Worm (Caenorhabditis elegans): ENCODE results near the gene F49C12.1.
A peak's percentile ranks its signal among the peaks of the same experiment; 100 is the strongest.
"Not testable (repeated sequence)": the region's sequence is repeated elsewhere in the genome, so short reads cannot be mapped to it uniquely, and the experiment has no call there.

The F49C12.1 gene

DNA sequence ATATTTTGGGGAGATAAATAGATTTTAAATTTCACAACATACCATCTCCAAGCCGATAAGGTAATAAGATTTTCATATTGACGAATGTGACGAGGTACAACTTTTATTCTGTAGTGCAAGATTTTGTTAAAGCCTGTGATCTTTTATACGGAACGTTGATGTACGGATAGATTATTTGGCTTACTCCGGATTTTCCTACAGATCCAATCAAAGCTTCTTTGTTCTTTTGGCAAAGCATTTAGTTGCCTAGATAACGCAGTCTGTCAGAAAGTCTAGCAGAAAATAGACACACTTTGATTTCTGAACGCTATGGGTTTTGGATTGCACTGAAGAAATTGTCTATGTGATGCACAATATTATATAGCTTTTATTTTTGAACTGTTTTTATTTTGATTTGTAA lies 3.0 kb upstream of the F49C12.1 start, which contains the start of gene F49C12.2:
Gene F49C12.2 (minus strand): TSS at position 101 of the 400 bp plus-strand sequence.
- TF ChIP-seq ets-7 (tag; optimal IDR thresholded peaks at IDR 0.05) = no peak

DNA sequence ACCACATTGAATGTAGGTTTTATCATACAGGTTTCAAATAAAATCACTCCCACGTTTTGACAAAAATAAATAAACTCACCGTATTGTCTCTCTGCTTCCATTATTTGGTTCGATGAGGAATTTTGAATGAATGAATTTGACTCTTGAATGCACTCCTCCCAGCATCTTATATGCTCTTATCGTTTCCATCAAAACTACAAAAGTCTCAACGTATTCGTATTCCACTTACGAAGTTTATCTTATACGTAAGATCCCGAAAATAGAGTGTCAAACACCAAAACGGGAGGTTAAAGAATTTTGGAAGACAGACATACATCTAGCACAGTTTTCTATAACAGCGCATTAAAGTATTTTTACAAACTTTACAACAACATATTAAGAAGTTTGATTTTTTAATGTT lies 2.3 kb downstream of the F49C12.1 start, which contains the start of gene nhr-264:
Gene nhr-264 (minus strand): TSS at position 101 of the 400 bp plus-strand sequence.
- not testable (repeated sequence) for TF ChIP-seq sea-1 (GFP tag; conservative IDR thresholded peaks at IDR 0.05); aly-1 (tag; optimal IDR thresholded peaks at IDR 0.05); F13C5.2 (tag; optimal IDR thresholded peaks at IDR 0.05)

DNA sequence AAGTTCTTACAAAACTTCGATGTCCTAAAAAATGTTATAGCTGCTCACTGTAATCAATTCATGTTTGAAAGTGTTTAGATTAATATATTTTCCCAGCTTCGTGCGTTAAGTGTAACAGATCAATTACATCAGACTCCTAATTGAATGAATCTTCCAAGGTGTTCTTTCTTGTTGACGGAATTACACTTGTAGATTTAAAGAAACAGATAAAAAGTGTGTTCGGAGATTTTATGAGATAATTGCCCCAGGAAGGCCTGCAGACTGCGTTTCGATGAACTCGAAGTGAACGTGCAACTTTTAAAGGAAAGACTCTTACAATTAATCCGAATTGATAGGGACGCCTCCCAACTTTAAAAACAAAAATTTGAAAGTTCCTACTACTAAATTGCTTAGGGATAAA lies 6.5 kb downstream of the F49C12.1 start:
- TF ChIP-seq tbx-11 (GFP tag; IDR thresholded peaks at IDR 0.05) (no peak), F13C5.2 (tag; optimal IDR thresholded peaks at IDR 0.05) (no peak), tbx-37 (GFP tag; conservative IDR thresholded peaks at IDR 0.05) (no peak), B0310.2 (tag; optimal IDR thresholded peaks at IDR 0.05) (no peak), ceh-36 (tag; optimal IDR thresholded peaks at IDR 0.05) (no peak), ets-7 (tag; optimal IDR thresholded peaks at IDR 0.05) (no peak), aly-1 (tag; optimal IDR thresholded peaks at IDR 0.05) (no peak), ama-1 (optimal IDR thresholded peaks at IDR 0.05) (no peak), pes-1 (GFP tag; IDR thresholded peaks at IDR 0.05) (no peak), hnd-1 (tag; optimal IDR thresholded peaks at IDR 0.05) (no peak), scrt-1 (GFP tag; IDR thresholded peaks at IDR 0.05) (no peak)

DNA sequence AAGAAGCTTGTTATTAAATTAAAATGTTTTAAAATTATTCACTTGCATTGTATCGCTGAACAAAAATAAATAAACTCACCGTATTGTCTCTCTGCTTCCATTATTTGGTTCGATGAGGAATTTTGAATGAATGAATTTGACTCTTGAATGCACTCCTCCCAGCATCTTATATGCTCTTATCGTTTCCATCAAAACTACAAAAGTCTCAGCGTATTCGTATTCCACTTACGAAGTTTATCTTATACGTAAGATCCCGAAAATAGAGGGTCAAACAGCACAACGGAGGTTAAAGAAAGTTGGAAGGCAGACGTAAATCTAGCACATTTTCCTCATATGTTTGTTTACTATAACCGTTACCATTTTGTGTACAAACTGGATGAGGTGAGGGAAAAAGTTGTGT lies 9.8 kb downstream of the F49C12.1 start, which contains the start of gene nhr-267:
Gene nhr-267 (minus strand): TSS at position 101 of the 400 bp plus-strand sequence.
- not testable (repeated sequence) for TF ChIP-seq flt-1 (GFP tag; IDR thresholded peaks at IDR 0.05); ceh-13 (GFP tag; optimal IDR thresholded peaks at IDR 0.05); hmg-4 (GFP tag; optimal IDR thresholded peaks at IDR 0.05)

DNA sequence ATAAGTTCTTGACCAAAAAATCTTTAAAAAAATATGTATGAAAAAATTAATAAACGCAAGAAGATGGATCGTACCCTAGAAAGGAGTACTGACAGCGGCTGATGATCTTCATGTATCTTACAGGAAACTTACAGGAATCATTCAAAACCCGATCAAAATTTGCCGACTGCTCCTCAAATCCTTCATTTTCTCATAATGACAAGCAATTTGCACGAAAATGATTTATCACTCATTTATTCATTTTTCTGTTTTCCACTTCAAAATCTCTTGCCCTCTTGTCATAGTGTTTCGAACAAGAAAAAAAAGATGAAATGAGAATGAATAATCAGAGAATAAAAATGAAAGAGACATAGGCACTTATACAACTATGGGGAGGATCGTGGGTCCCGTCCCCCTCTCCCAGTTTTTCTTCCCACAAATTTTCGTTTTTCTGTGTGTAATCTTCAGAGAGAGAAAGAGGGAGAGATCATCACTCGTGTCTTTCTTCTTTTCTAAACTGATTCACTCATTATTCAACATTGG lies 22.1 kb downstream of the F49C12.1 start, which contains the start of gene nmy-3:
Gene nmy-3 (plus strand): TSS at position 472 of the 522 bp plus-strand sequence.
- TF ChIP-seq hmg-4 (GFP tag; optimal IDR thresholded peaks at IDR 0.05) (no peak), hmbx-1 (tag; optimal IDR thresholded peaks at IDR 0.05) (no peak), hnd-1 (tag; optimal IDR thresholded peaks at IDR 0.05) (no peak), pes-1 (GFP tag; IDR thresholded peaks at IDR 0.05) (no peak), ets-7 (tag; optimal IDR thresholded peaks at IDR 0.05) (no peak), ama-1 (optimal IDR thresholded peaks at IDR 0.05) (no peak), tbx-37 (GFP tag; conservative IDR thresholded peaks at IDR 0.05) (no peak), F13C5.2 (tag; optimal IDR thresholded peaks at IDR 0.05) (no peak), B0310.2 (tag; optimal IDR thresholded peaks at IDR 0.05) (no peak), tbx-11 (GFP tag; IDR thresholded peaks at IDR 0.05) (no peak), tra-4 (tag; optimal IDR thresholded peaks at IDR 0.05) (no peak), ceh-13 (GFP tag; optimal IDR thresholded peaks at IDR 0.05) (no peak), aly-1 (tag; optimal IDR thresholded peaks at IDR 0.05) (no peak), sea-1 (GFP tag; conservative IDR thresholded peaks at IDR 0.05) (no peak), ceh-36 (tag; optimal IDR thresholded peaks at IDR 0.05) (no peak), scrt-1 (GFP tag; IDR thresholded peaks at IDR 0.05) (no peak), flt-1 (GFP tag; IDR thresholded peaks at IDR 0.05) (no peak)

DNA sequence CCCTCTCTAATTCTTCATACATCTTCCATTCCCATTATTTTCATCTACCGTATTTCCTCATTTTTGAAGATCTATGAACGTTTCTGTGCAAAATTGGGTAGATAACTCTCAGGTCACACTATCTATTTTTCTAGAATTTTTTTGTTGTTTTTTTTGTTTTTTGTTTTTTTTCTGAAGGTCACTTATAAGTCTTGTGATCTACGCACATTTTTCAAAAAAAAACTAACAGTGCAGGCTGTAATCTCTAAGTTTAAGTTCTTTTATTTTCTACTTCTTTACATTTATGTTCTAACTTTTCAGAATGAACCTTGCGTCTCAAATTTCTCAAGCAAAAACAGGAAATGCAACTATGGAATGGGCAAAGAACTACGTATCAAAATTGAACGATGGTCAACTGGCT lies 26.4 kb downstream of the F49C12.1 start, which contains the start of gene flh-3:
Gene flh-3 (plus strand): TSS at position 301 of the 400 bp plus-strand sequence.
- no peak for TF ChIP-seq ama-1 (optimal IDR thresholded peaks at IDR 0.05)
- no peak for TF ChIP-seq F13C5.2 (tag; optimal IDR thresholded peaks at IDR 0.05)
- TF ChIP-seq sea-1 (GFP tag; conservative IDR thresholded peaks at IDR 0.05) = no peak
- no peak for TF ChIP-seq hmg-4 (GFP tag; optimal IDR thresholded peaks at IDR 0.05)
- no peak for TF ChIP-seq ceh-13 (GFP tag; optimal IDR thresholded peaks at IDR 0.05)
- TF ChIP-seq tra-4 (tag; optimal IDR thresholded peaks at IDR 0.05) = no peak
- TF ChIP-seq ceh-36 (tag; optimal IDR thresholded peaks at IDR 0.05) = no peak
- no peak for TF ChIP-seq flt-1 (GFP tag; IDR thresholded peaks at IDR 0.05)
- no peak for TF ChIP-seq scrt-1 (GFP tag; IDR thresholded peaks at IDR 0.05)
- TF ChIP-seq B0310.2 (tag; optimal IDR thresholded peaks at IDR 0.05) = no peak
- TF ChIP-seq tbx-11 (GFP tag; IDR thresholded peaks at IDR 0.05) = no peak
- TF ChIP-seq ets-7 (tag; optimal IDR thresholded peaks at IDR 0.05) = no peak

DNA sequence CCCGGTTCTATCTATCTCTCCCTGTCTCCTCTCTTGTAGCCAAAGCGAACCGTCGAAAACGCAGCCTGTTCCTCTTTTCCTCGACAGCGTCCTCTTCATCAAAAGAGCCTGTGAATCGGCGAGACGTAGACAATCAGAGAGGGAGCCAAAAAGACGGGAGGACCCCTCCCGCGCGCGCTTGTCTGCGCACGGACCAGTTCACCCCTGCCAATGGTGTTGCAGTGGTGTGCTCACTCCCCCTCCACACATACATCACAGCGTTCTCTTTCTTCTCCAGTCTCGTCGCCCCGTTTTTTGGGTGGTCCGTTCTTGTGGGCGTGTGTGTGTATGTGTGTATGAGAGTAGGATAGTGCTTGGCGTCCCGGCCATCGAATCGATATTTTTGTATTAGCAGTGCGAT lies 27.2 kb downstream of the F49C12.1 start:
- TF ChIP-seq flt-1 (GFP tag; IDR thresholded peaks at IDR 0.05) = peak; percentile 58
- peak; percentile 77 for TF ChIP-seq aly-1 (tag; optimal IDR thresholded peaks at IDR 0.05)
- TF ChIP-seq scrt-1 (GFP tag; IDR thresholded peaks at IDR 0.05) = peak; percentile 67; the same call in 1 of the 2 replicates
- no peak for TF ChIP-seq tbx-37 (GFP tag; conservative IDR thresholded peaks at IDR 0.05)

DNA sequence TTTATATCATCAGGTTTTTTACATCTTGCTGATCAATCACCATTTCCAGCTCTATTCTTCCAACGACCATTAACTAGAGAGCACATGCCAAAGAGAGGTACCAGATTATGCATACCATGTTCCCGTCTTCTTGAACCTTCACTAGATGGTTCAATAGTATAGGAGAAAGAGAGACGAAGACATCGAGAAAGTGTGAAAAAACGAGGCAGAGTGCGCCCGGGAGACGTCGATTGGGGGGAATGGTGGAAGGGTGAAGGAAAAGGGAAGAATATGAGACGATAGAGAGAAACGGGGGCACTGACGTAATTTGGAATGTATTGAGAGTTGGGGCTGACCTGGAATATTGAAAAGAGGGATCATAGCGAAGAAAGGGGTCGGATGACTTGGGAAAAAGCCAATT lies 28.6 kb downstream of the F49C12.1 start:
- peak; percentile 72 for TF ChIP-seq hmg-4 (GFP tag; optimal IDR thresholded peaks at IDR 0.05)
- TF ChIP-seq hmbx-1 (tag; optimal IDR thresholded peaks at IDR 0.05) = no peak
- TF ChIP-seq pes-1 (GFP tag; IDR thresholded peaks at IDR 0.05) = 0 out of 2 replicates have a peak, but pooled peaks have one; percentile 13

DNA sequence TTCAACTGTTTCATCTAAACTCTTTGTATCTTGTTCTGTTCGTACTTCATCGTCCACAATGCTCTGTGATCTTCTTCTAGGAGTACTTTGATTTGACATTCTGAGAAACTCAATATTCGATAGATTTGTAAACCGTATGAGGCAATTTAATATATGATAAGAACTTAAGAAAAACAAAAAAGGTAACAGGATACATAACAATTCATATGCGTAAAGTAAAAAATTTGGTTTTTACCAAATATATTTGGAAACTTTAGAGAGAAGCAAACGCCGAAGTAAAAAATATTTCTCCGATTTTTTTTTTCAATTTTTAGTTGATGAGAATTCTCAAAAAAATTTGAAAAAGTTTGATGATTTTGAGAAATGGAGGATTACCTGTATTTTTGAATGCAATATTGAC lies 29.7 kb downstream of the F49C12.1 start, which contains the start of gene Y11D7A.19:
Gene Y11D7A.19 (minus strand): TSS at position 101 of the 400 bp plus-strand sequence.
- no peak for TF ChIP-seq flt-1 (GFP tag; IDR thresholded peaks at IDR 0.05)
- TF ChIP-seq ceh-36 (tag; optimal IDR thresholded peaks at IDR 0.05) = no peak
- TF ChIP-seq B0310.2 (tag; optimal IDR thresholded peaks at IDR 0.05) = no peak
- no peak for TF ChIP-seq tra-4 (tag; optimal IDR thresholded peaks at IDR 0.05)
- TF ChIP-seq scrt-1 (GFP tag; IDR thresholded peaks at IDR 0.05) = no peak
- no peak for TF ChIP-seq ama-1 (optimal IDR thresholded peaks at IDR 0.05)
- TF ChIP-seq tbx-37 (GFP tag; conservative IDR thresholded peaks at IDR 0.05) = no peak
- no peak for TF ChIP-seq ceh-13 (GFP tag; optimal IDR thresholded peaks at IDR 0.05)
- TF ChIP-seq aly-1 (tag; optimal IDR thresholded peaks at IDR 0.05) = no peak
- TF ChIP-seq ets-7 (tag; optimal IDR thresholded peaks at IDR 0.05) = no peak
- TF ChIP-seq hmbx-1 (tag; optimal IDR thresholded peaks at IDR 0.05) = no peak
- no peak for TF ChIP-seq pes-1 (GFP tag; IDR thresholded peaks at IDR 0.05)
